Worm (Caenorhabditis elegans): ENCODE measurements around the gene F49E8.8.

Gene F49E8.8

ce11 chrIV:7578281-7578680 is 21.8 kb downstream of the F49E8.8 start, which contains the start of gene F32E10.5:
Gene F32E10.5 (minus strand): TSS chrIV:7578381.
- TF ChIP-seq tbx-11 (GFP tag; IDR thresholded peaks at IDR 0.05) (no peak), hnd-1 (tag; optimal IDR thresholded peaks at IDR 0.05) (no peak), flt-1 (GFP tag; IDR thresholded peaks at IDR 0.05) (no peak), sea-1 (GFP tag; conservative IDR thresholded peaks at IDR 0.05) (no peak)

ce11 chrIV:7580062-7580614 is 23.7 kb downstream of the F49E8.8 start, which contains the start of the genes cec-5 and nol-10:
Gene cec-5 (minus strand): TSS chrIV:7580112.
Gene nol-10 (plus strand): TSS chrIV:7580597.
- no peak for TF ChIP-seq ama-1 (optimal IDR thresholded peaks at IDR 0.05)
- no peak for TF ChIP-seq tbx-11 (GFP tag; IDR thresholded peaks at IDR 0.05)
- TF ChIP-seq F13C5.2 (tag; optimal IDR thresholded peaks at IDR 0.05) = peak; percentile 72
- no peak for TF ChIP-seq hmg-4 (GFP tag; optimal IDR thresholded peaks at IDR 0.05)
- no peak for TF ChIP-seq aly-1 (tag; optimal IDR thresholded peaks at IDR 0.05)
- TF ChIP-seq flt-1 (GFP tag; IDR thresholded peaks at IDR 0.05) = peak; percentile 52; the same call in 1 of the 2 replicates
- TF ChIP-seq ceh-36 (tag; optimal IDR thresholded peaks at IDR 0.05) = no peak
- no peak for TF ChIP-seq ets-7 (tag; optimal IDR thresholded peaks at IDR 0.05)
- no peak for TF ChIP-seq hmbx-1 (tag; optimal IDR thresholded peaks at IDR 0.05)
- no peak for TF ChIP-seq sea-1 (GFP tag; conservative IDR thresholded peaks at IDR 0.05)
- TF ChIP-seq B0310.2 (tag; optimal IDR thresholded peaks at IDR 0.05) = no peak
- no peak for TF ChIP-seq scrt-1 (GFP tag; IDR thresholded peaks at IDR 0.05)
- TF ChIP-seq pes-1 (GFP tag; IDR thresholded peaks at IDR 0.05) = no peak
- TF ChIP-seq hnd-1 (tag; optimal IDR thresholded peaks at IDR 0.05) = no peak
- TF ChIP-seq tra-4 (tag; optimal IDR thresholded peaks at IDR 0.05) = no peak
- TF ChIP-seq tbx-37 (GFP tag; conservative IDR thresholded peaks at IDR 0.05) = no peak

- no peak for TF ChIP-seq aly-1 (tag; optimal IDR thresholded peaks at IDR 0.05)
- no peak for TF ChIP-seq hmg-4 (GFP tag; optimal IDR thresholded peaks at IDR 0.05)
- TF ChIP-seq hmbx-1 (tag; optimal IDR thresholded peaks at IDR 0.05) = no peak
- TF ChIP-seq ama-1 (optimal IDR thresholded peaks at IDR 0.05) = no peak
- no peak for TF ChIP-seq scrt-1 (GFP tag; IDR thresholded peaks at IDR 0.05)
- TF ChIP-seq tbx-37 (GFP tag; conservative IDR thresholded peaks at IDR 0.05) = no peak
- TF ChIP-seq pes-1 (GFP tag; IDR thresholded peaks at IDR 0.05) = no peak
These were observed 28.9 kb downstream of the F49E8.8 start for ce11 chrIV:7585273-7585882.

ce11 chrIV:7586972-7587371 is 30.5 kb downstream of the F49E8.8 start:
- TF ChIP-seq sea-1 (GFP tag; conservative IDR thresholded peaks at IDR 0.05) = no peak
- TF ChIP-seq hmbx-1 (tag; optimal IDR thresholded peaks at IDR 0.05) = no peak
- TF ChIP-seq tbx-11 (GFP tag; IDR thresholded peaks at IDR 0.05) = no peak
- no peak for TF ChIP-seq aly-1 (tag; optimal IDR thresholded peaks at IDR 0.05)
- no peak for TF ChIP-seq tbx-37 (GFP tag; conservative IDR thresholded peaks at IDR 0.05)

ce11 chrIV:7588631-7589030 is 32.2 kb downstream of the F49E8.8 start, which contains the start of gene cla-1:
Gene cla-1 (plus strand): TSS chrIV:7588931.
- TF ChIP-seq tbx-37 (GFP tag; conservative IDR thresholded peaks at IDR 0.05) (no peak), flt-1 (GFP tag; IDR thresholded peaks at IDR 0.05) (no peak), ets-7 (tag; optimal IDR thresholded peaks at IDR 0.05) (no peak), sea-1 (GFP tag; conservative IDR thresholded peaks at IDR 0.05) (no peak), ama-1 (optimal IDR thresholded peaks at IDR 0.05) (no peak), hmbx-1 (tag; optimal IDR thresholded peaks at IDR 0.05) (no peak), hnd-1 (tag; optimal IDR thresholded peaks at IDR 0.05) (no peak), F13C5.2 (tag; optimal IDR thresholded peaks at IDR 0.05) (no peak), hmg-4 (GFP tag; optimal IDR thresholded peaks at IDR 0.05) (no peak), aly-1 (tag; optimal IDR thresholded peaks at IDR 0.05) (no peak), ceh-13 (GFP tag; optimal IDR thresholded peaks at IDR 0.05) (no peak), pes-1 (GFP tag; IDR thresholded peaks at IDR 0.05) (no peak)

ce11 chrIV:7605413-7605812 is 49.0 kb downstream of the F49E8.8 start:
- no peak for TF ChIP-seq ceh-13 (GFP tag; optimal IDR thresholded peaks at IDR 0.05)
- no peak for TF ChIP-seq flt-1 (GFP tag; IDR thresholded peaks at IDR 0.05)
- no peak for TF ChIP-seq ets-7 (tag; optimal IDR thresholded peaks at IDR 0.05)
- no peak for TF ChIP-seq hmbx-1 (tag; optimal IDR thresholded peaks at IDR 0.05)
- no peak for TF ChIP-seq scrt-1 (GFP tag; IDR thresholded peaks at IDR 0.05)
- no peak for TF ChIP-seq sea-1 (GFP tag; conservative IDR thresholded peaks at IDR 0.05)
- no peak for TF ChIP-seq hmg-4 (GFP tag; optimal IDR thresholded peaks at IDR 0.05)
- TF ChIP-seq B0310.2 (tag; optimal IDR thresholded peaks at IDR 0.05) = no peak
- no peak for TF ChIP-seq tra-4 (tag; optimal IDR thresholded peaks at IDR 0.05)
- TF ChIP-seq ama-1 (optimal IDR thresholded peaks at IDR 0.05) = no peak
- TF ChIP-seq aly-1 (tag; optimal IDR thresholded peaks at IDR 0.05) = no peak
- no peak for TF ChIP-seq F13C5.2 (tag; optimal IDR thresholded peaks at IDR 0.05)
- no peak for TF ChIP-seq hnd-1 (tag; optimal IDR thresholded peaks at IDR 0.05)
- no peak for TF ChIP-seq pes-1 (GFP tag; IDR thresholded peaks at IDR 0.05)
- TF ChIP-seq ceh-36 (tag; optimal IDR thresholded peaks at IDR 0.05) = no peak
- TF ChIP-seq tbx-11 (GFP tag; IDR thresholded peaks at IDR 0.05) = no peak
- TF ChIP-seq tbx-37 (GFP tag; conservative IDR thresholded peaks at IDR 0.05) = no peak

Measured in whole organism, early embryonic.